Worm (Caenorhabditis elegans): ENCODE results near the gene hhat-2.

hhat-2 gene

ce11 chrIV:14826151-14826757 is 2.7 kb downstream of the hhat-2 start (continued):
- TF ChIP-seq sea-2 (GFP tag; IDR thresholded peaks at IDR 0.05) (no peak), lin-54 (GFP tag; optimal IDR thresholded peaks at IDR 0.05) (no peak), B0336.3 (GFP tag; IDR thresholded peaks at IDR 0.05) (peak; percentile 60; the same call in 1 of the 2 replicates), rcor-1 (GFP tag; IDR thresholded peaks at IDR 0.05) (no peak), bed-1 (GFP tag; IDR thresholded peaks at IDR 0.05) (no peak), zim-3 (tag; optimal IDR thresholded peaks at IDR 0.05) (no peak), egl-44 (GFP tag; IDR thresholded peaks at IDR 0.05) (no peak), rpc-1 (optimal IDR thresholded peaks at IDR 0.05) (no peak), rpc-1 (tag; optimal IDR thresholded peaks at IDR 0.05) (no peak), attf-5 (GFP tag; optimal IDR thresholded peaks at IDR 0.05) (no peak), tbp1 (GFP tag; optimal IDR thresholded peaks at IDR 0.05) (peak; percentile 38), pbrm-1 (GFP tag; IDR thresholded peaks at IDR 0.05) (no peak), nfya-1 (tag; optimal IDR thresholded peaks at IDR 0.05; ENCODE audit: borderline replicate concordance, insufficient read depth) (no peak)

- TF ChIP-seq cebp-2 (GFP tag; IDR thresholded peaks at IDR 0.05) (no peak), him-1 (tag; optimal IDR thresholded peaks at IDR 0.05) (no peak), nfya-2 (GFP tag; IDR thresholded peaks at IDR 0.05) (no peak), attf-3 (GFP tag; conservative IDR thresholded peaks at IDR 0.05) (no peak), dox-1 (GFP tag; IDR thresholded peaks at IDR 0.05) (no peak), ZK185.1 (tag; optimal IDR thresholded peaks at IDR 0.05; ENCODE audit: poor library complexity, severe bottlenecking) (no peak), zfh-2 (GFP tag; conservative IDR thresholded peaks at IDR 0.05) (no peak), F57A8.1 (GFP tag; optimal IDR thresholded peaks at IDR 0.05) (no peak), Y56A3A.18 (GFP tag; IDR thresholded peaks at IDR 0.05) (no peak), akir-1 (GFP tag; optimal IDR thresholded peaks at IDR 0.05) (no peak), pha-4 (tag; optimal IDR thresholded peaks at IDR 0.05) (no peak), F55B11.4 (tag; optimal IDR thresholded peaks at IDR 0.05; ENCODE audit: borderline replicate concordance, insufficient read depth) (no peak), ztf-6 (GFP tag; IDR thresholded peaks at IDR 0.05) (no peak), hsf-1 (GFP tag; IDR thresholded peaks at IDR 0.05) (no peak), attf-5 (GFP tag; optimal IDR thresholded peaks at IDR 0.05) (no peak), ztf-18 (tag; optimal IDR thresholded peaks at IDR 0.05) (no peak), F10E7.11 (tag; optimal IDR thresholded peaks at IDR 0.05) (no peak), hlh-12 (tag; optimal IDR thresholded peaks at IDR 0.05) (no peak), lin-35 (GFP tag; optimal IDR thresholded peaks at IDR 0.05) (no peak), mxl-1 (tag; optimal IDR thresholded peaks at IDR 0.05) (no peak)
Observed at ce11 chrIV:14825379-14825778, 3.5 kb downstream of the hhat-2 start, which contains the start of gene rps-18. TSS of gene rps-18 (plus strand) at chrIV:14825679.

ce11 chrIV:14824878-14825352 is 4.0 kb downstream of the hhat-2 start, which contains the start of gene sec-61.A:
TSS of gene sec-61.A (minus strand) at chrIV:14825264.
- TF ChIP-seq lir-1 (GFP tag; conservative IDR thresholded peaks at IDR 0.05) (no peak), sdz-38 (tag; optimal IDR thresholded peaks at IDR 0.05) (no peak), B0336.3 (GFP tag; IDR thresholded peaks at IDR 0.05) (0 out of 2 replicates have a peak, but pooled peaks have one; percentile 27), ztf-26 (tag; optimal IDR thresholded peaks at IDR 0.05) (peak; percentile 20), hmg-1.2 (GFP tag; IDR thresholded peaks at IDR 0.05) (peak; percentile 50), ekl-4 (GFP tag; IDR thresholded peaks at IDR 0.05) (peak; percentile 72; the same call in 1 of the 2 replicates), ZK185.1 (tag; optimal IDR thresholded peaks at IDR 0.05; ENCODE audit: poor library complexity, severe bottlenecking) (no peak), ztf-6 (GFP tag; IDR thresholded peaks at IDR 0.05) (no peak), nhr-120 (GFP tag; IDR thresholded peaks at IDR 0.05) (no peak), sea-2 (GFP tag; IDR thresholded peaks at IDR 0.05) (no peak), snpc-3.4 (tag; optimal IDR thresholded peaks at IDR 0.05) (peak; percentile 27), dpff-1 (tag; optimal IDR thresholded peaks at IDR 0.05) (no peak), mxl-1 (tag; optimal IDR thresholded peaks at IDR 0.05) (no peak), cebp-2 (GFP tag; IDR thresholded peaks at IDR 0.05) (no peak), dpl-1 (GFP tag; optimal IDR thresholded peaks at IDR 0.05) (peak; percentile 24), F39B2.1 (GFP tag; IDR thresholded peaks at IDR 0.05) (no peak), F33H1.4 (GFP tag; IDR thresholded peaks at IDR 0.05) (peak; percentile 95), hlh-12 (tag; optimal IDR thresholded peaks at IDR 0.05) (no peak), B0019.2 (GFP tag; conservative IDR thresholded peaks at IDR 0.05) (no peak), lsl-1 (GFP tag; optimal IDR thresholded peaks at IDR 0.05) (peak; percentile 94), Y53F4B.3 (GFP tag; IDR thresholded peaks at IDR 0.05) (no peak)

All from whole organism, young adult.